Fruit fly (Drosophila melanogaster): Measurements from ENCODE around the gene CG32756.

The CG32756 gene

dm6 chrX:5941824-5942223 is 3.7 kb upstream of the CG32756 start (continued):
- TF ChIP-seq CG8359 (GFP tag; optimal IDR thresholded peaks at IDR 0.05; ENCODE audit: borderline replicate concordance) (no peak), disco-r (GFP tag; optimal IDR thresholded peaks at IDR 0.05) (no peak), mirr (GFP tag; optimal IDR thresholded peaks at IDR 0.05) (no peak), CG14860 (GFP tag; IDR thresholded peaks at IDR 0.05; ENCODE audit: partially characterized antibody) (peak; percentile 42; the same call in 1 of the 3 replicates), CG7963 (GFP tag; IDR thresholded peaks at IDR 0.05; ENCODE audit: partially characterized antibody) (peak; percentile 55; the same call in 2 of the 3 replicates), NC2β (GFP tag; optimal IDR thresholded peaks at IDR 0.05) (no peak), CG12104 (GFP tag; optimal IDR thresholded peaks at IDR 0.05) (no peak), H15 (GFP tag; IDR thresholded peaks at IDR 0.05) (no peak), bbx (GFP tag; IDR thresholded peaks at IDR 0.05; ENCODE audit: partially characterized antibody) (peak; percentile 76), NFAT (GFP tag; IDR thresholded peaks at IDR 0.05) (no peak), sim (GFP tag; IDR thresholded peaks at IDR 0.05) (no peak), CG11247 (GFP tag; IDR thresholded peaks at IDR 0.05) (no peak), Fer2 (tag; optimal IDR thresholded peaks at IDR 0.05) (no peak), Eip74EF (GFP tag; optimal IDR thresholded peaks at IDR 0.05) (no peak), lmd (GFP tag; IDR thresholded peaks at IDR 0.05) (no peak), CG15514 (GFP tag; optimal IDR thresholded peaks at IDR 0.05) (peak; percentile 1), Nf-YC (tag; optimal IDR thresholded peaks at IDR 0.05) (no peak), Scr (GFP tag; IDR thresholded peaks at IDR 0.05; ENCODE audit: partially characterized antibody) (peak; percentile 70), CG10959 (GFP tag; IDR thresholded peaks at IDR 0.05) (no peak), row (GFP tag; IDR thresholded peaks at IDR 0.05) (peak; percentile 59; the same call in 2 of the 3 replicates), ab (GFP tag; optimal IDR thresholded peaks at IDR 0.05) (no peak), CG17361 (GFP tag; IDR thresholded peaks at IDR 0.05) (no peak), CG6813 (GFP tag; optimal IDR thresholded peaks at IDR 0.05) (no peak), tna (GFP tag; IDR thresholded peaks at IDR 0.05; ENCODE audit: partially characterized antibody) (peak; percentile 34; the same call in 1 of the 2 replicates), CG13894 (tag; optimal IDR thresholded peaks at IDR 0.05) (no peak), Hr78 (GFP tag; optimal IDR thresholded peaks at IDR 0.05) (no peak), otp (GFP tag; IDR thresholded peaks at IDR 0.05) (no peak), CG13287 (GFP tag; IDR thresholded peaks at IDR 0.05; ENCODE audit: partially characterized antibody) (peak; percentile 75), ash1 (GFP tag; optimal IDR thresholded peaks at IDR 0.05) (no peak), Neu2 (GFP tag; optimal IDR thresholded peaks at IDR 0.05; ENCODE audit: borderline replicate concordance) (no peak), Hr3 (GFP tag; optimal IDR thresholded peaks at IDR 0.05) (no peak), Atf6 (GFP tag; IDR thresholded peaks at IDR 0.05) (no peak), gsb-n (tag; optimal IDR thresholded peaks at IDR 0.05) (no peak), NC2α (GFP tag; optimal IDR thresholded peaks at IDR 0.05) (no peak), lbe (GFP tag; optimal IDR thresholded peaks at IDR 0.05) (peak; percentile 4), ttk (GFP tag; IDR thresholded peaks at IDR 0.05) (no peak), Awh (GFP tag; IDR thresholded peaks at IDR 0.05) (no peak), E2f2 (GFP tag; IDR thresholded peaks at IDR 0.05) (peak; percentile 82), az2 (GFP tag; optimal IDR thresholded peaks at IDR 0.05) (no peak), CG14667 (GFP tag; IDR thresholded peaks at IDR 0.05) (no peak), knrl (GFP tag; IDR thresholded peaks at IDR 0.05; ENCODE audit: partially characterized antibody) (peak; percentile 51; the same call in 2 of the 3 replicates), CG3163 (GFP tag; optimal IDR thresholded peaks at IDR 0.05) (no peak), CG16815 (GFP tag; optimal IDR thresholded peaks at IDR 0.05) (no peak), abd-A (tag; optimal IDR thresholded peaks at IDR 0.05) (no peak), tup (GFP tag; optimal IDR thresholded peaks at IDR 0.05) (no peak), Asciz (GFP tag; optimal IDR thresholded peaks at IDR 0.05) (no peak), twi (tag; optimal IDR thresholded peaks at IDR 0.05) (no peak), CG7928 (GFP tag; optimal IDR thresholded peaks at IDR 0.05) (no peak), CkIIα-i1 (GFP tag; IDR thresholded peaks at IDR 0.05) (no peak), CG11398 (GFP tag; optimal IDR thresholded peaks at IDR 0.05) (no peak), h (optimal IDR thresholded peaks at IDR 0.05) (no peak)
